Worm (Caenorhabditis elegans): ENCODE data around the gene exos-1.

DNA sequence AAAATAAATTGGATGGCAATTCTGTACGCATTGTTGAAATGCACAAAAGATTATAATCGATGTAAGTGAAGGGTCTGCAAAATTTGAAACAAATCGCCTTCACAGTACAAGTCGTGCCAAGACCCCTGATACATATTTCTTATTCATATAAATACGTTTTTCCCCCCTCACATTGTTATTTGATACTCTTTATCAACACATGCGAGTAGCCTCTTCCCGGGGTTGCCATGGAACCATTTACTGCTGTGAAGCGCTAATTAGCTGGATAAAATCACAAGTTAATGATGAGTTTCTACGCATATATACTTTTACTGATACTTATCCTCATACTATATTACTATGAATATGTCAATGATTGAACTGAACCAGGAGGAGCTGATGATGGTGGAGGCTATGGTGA lies 22.5 kb downstream of the exos-1 start, which contains the start of gene Y48A6B.14:
- no peak for TF ChIP-seq unc-3 (GFP tag; conservative IDR thresholded peaks at IDR 0.05)
- TF ChIP-seq unc-3 (tag; optimal IDR thresholded peaks at IDR 0.05) = no peak
- no peak for TF ChIP-seq ceh-14 (tag; optimal IDR thresholded peaks at IDR 0.05)
- TF ChIP-seq ceh-9 (tag; optimal IDR thresholded peaks at IDR 0.05) = no peak
- no peak for TF ChIP-seq rnt-1 (tag; optimal IDR thresholded peaks at IDR 0.05)
- no peak for TF ChIP-seq unc-86 (tag; optimal IDR thresholded peaks at IDR 0.05)
- TF ChIP-seq elt-2 (tag; optimal IDR thresholded peaks at IDR 0.05) = no peak
- TF ChIP-seq madf-2 (tag; optimal IDR thresholded peaks at IDR 0.05) = no peak
- no peak for TF ChIP-seq nfya-1 (tag; optimal IDR thresholded peaks at IDR 0.05)
- no peak for TF ChIP-seq ceh-34 (tag; optimal IDR thresholded peaks at IDR 0.05)
- no peak for TF ChIP-seq pha-4 (tag; optimal IDR thresholded peaks at IDR 0.05)
- TF ChIP-seq pqm-1 (tag; optimal IDR thresholded peaks at IDR 0.05) = no peak
